Worm (Caenorhabditis elegans) whole organism, late embryonic: ENCODE results near the gene F11A5.16.

ENCODE experiments used
- Y22D7AL.16 ChIP-seq: sonication (generic microtip); optimal IDR thresholded peaks from 2 replicates; lab custom pipeline; 2016; ENCODE audit warnings: missing genetic modification characterization, missing compliant biosample characterization
- ceh-45 ChIP-seq: fragments of 200-800 bp; sonication (Bioruptor generic); IDR thresholded peaks from 2 replicates; pipeline ENCODE4 v1.3.6; 2022; ENCODE audit warnings: missing genetic modification reagents, missing genetic modification characterization, missing compliant biosample characterization
- ceh-6 ChIP-seq: fragments of 200-800 bp; sonication (Bioruptor generic); optimal IDR thresholded peaks from 2 replicates; lab custom pipeline; 2018; ENCODE audit warnings: mild to moderate bottlenecking, missing genetic modification characterization, missing compliant biosample characterization
- che-1 ChIP-seq: sonication (generic microtip); optimal IDR thresholded peaks from 2 replicates; lab custom pipeline; 2016; ENCODE audit warnings: mild to moderate bottlenecking, missing genetic modification characterization, missing compliant biosample characterization
- dmd-4 ChIP-seq: sonication (generic microtip); optimal IDR thresholded peaks from 2 replicates; lab custom pipeline; 2016; ENCODE audit warnings: borderline replicate concordance, missing genetic modification characterization, missing compliant biosample characterization
- dve-1 ChIP-seq: sonication (generic microtip); optimal IDR thresholded peaks from 2 replicates; lab custom pipeline; 2017; ENCODE audit warnings: antibody characterized with exemption, mild to moderate bottlenecking, missing genetic modification characterization, missing compliant biosample characterization
- elt-2 ChIP-seq: sonication (generic microtip); optimal IDR thresholded peaks from 2 replicates; lab custom pipeline; 2016; ENCODE audit warnings: missing genetic modification reagents, missing genetic modification characterization, missing compliant biosample characterization
- ets-4 ChIP-seq: sonication (generic microtip); optimal IDR thresholded peaks from 2 replicates; lab custom pipeline; 2016; ENCODE audit warnings: missing genetic modification characterization, missing compliant biosample characterization
- lim-6 ChIP-seq: sonication (generic microtip); optimal IDR thresholded peaks from 2 replicates; lab custom pipeline; 2016; ENCODE audit warnings: missing genetic modification characterization, missing compliant biosample characterization
- pha-4 ChIP-seq: fragments of 150-350 bp; optimal IDR thresholded peaks from 2 replicates; lab custom pipeline; 2018; ENCODE audit warnings: missing biosample characterization, missing genetic modification reagents, missing genetic modification characterization
- unc-55 ChIP-seq: sonication (generic microtip); optimal IDR thresholded peaks from 2 replicates; lab custom pipeline; 2017; ENCODE audit warnings: missing biosample characterization, missing genetic modification reagents, missing genetic modification characterization
- unc-86 ChIP-seq: sonication (generic microtip); optimal IDR thresholded peaks from 2 replicates; lab custom pipeline; 2016; ENCODE audit warnings: missing genetic modification characterization, missing compliant biosample characterization

DNA sequence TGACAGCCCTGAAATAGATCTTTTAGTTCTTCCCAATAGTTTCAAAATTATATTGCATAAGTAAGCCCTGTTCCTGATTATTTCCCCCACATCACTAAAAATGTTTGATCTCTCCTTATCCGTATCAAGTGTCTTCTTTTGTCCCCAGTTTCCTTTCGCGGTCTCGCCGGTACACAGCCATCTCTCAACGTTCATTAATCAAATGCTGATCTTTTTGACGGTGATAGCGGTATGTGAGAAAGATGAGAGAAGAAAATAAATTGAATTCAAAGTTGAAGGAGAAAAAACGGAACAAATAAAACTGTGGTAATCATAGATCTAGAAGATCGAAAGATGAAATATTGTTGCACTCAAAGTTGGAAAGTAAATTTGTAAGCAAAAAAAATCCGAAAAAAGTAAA, 961 bp downstream of the F11A5.16 start:
- TF ChIP-seq unc-55 (GFP tag; lab: Kevin White, UChicago) (no peak), ets-4 (tag; lab: Kevin White, UChicago) (no peak), Y22D7AL.16 (no peak), ceh-6 (GFP tag; lab: Kevin White, UChicago) (no peak), ceh-45 (GFP tag; lab: Robert Waterston, UW) (no peak), pha-4 (tag; lab: Kevin White, UChicago) (no peak), lim-6 (tag; lab: Kevin White, UChicago) (no peak), unc-86 (tag; lab: Kevin White, UChicago) (no peak), elt-2 (tag; lab: Kevin White, UChicago) (no peak), che-1 (tag; lab: Kevin White, UChicago) (no peak), dve-1 (tag; lab: Kevin White, UChicago) (no peak), dmd-4 (no peak)
